Worm (Caenorhabditis elegans) whole organism, L4 larva: ENCODE measurements around the gene C16E9.2.

ENCODE experiments used
- aly-2 ChIP-seq: sonication (generic microtip); optimal IDR thresholded peaks from 2 replicates; lab custom pipeline; 2018; ENCODE audit warnings: missing biosample characterization, missing genetic modification characterization
- ceh-82 ChIP-seq: sonication (generic microtip); optimal IDR thresholded peaks from 2 replicates; lab custom pipeline; 2017; ENCODE audit warnings: missing biosample characterization, missing genetic modification characterization
- lin-15B ChIP-seq: fragments of 150-350 bp; sonication (generic microtip); optimal IDR thresholded peaks from 3 replicates; lab custom pipeline; 2014; ENCODE audit warnings: missing biosample characterization, missing genetic modification characterization
- nhr-111 ChIP-seq: fragments of 200-800 bp; sonication (Bioruptor generic); optimal IDR thresholded peaks from 2 replicates; lab custom pipeline; 2018; ENCODE audit warnings: mild to moderate bottlenecking, missing genetic modification characterization, missing compliant biosample characterization
- unc-39 ChIP-seq: sonication (generic microtip); optimal IDR thresholded peaks from 2 replicates; lab custom pipeline; 2017; ENCODE audit warnings: missing biosample characterization, missing genetic modification characterization
- unc-62 ChIP-seq, 3 experiments: fragments of 150-350 bp in 1 of 3; sonication (generic microtip); optimal IDR thresholded peaks in 2 of 3; peaks in 1 of 3; 1 replicate in 1 of 3; 2 replicates in 2 of 3; lab custom pipeline; 2014 to 2017; ENCODE audit warnings: missing biosample characterization in 3 of 3, missing genetic modification characterization in 3 of 3, missing genetic modification reagents in 3 of 3, missing genotype in 1 of 3

DNA sequence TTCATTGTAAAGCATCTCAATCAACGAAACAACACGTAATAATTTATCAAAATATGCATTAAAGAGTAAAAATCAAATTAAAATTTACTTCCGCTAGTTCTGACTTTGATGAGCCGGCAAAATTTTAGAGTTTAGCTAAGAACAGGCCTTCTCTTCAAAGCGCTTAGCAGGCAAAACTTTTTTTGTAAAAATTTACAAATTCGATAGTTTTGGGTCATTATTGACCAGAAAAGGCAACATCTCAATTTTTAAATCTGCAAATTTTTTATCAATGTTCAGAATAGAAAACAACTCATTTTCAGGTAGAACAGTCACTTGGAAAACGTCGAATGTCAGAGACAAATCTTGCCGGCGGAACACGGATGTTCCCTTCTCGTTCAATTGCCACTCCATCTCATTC, 2.2 kb downstream of the C16E9.2 start:
- TF ChIP-seq aly-2 (tag; lab: Kevin White, UChicago) (no peak), lin-15B (tag; lab: Kevin White, UChicago) (no peak), nhr-111 (GFP tag; lab: Kevin White, UChicago) (no peak), ceh-82 (no peak), unc-39 (no peak), unc-62 (GFP tag; optimal IDR thresholded peaks at IDR 0.05 in 1 of 2; lab: Kevin White, UChicago) (peak in 1 of 2 experiments; percentile 93), unc-62 (tag; optimal IDR thresholded peaks at IDR 0.05; lab: Kevin White, UChicago) (no peak)
